Fruit fly (Drosophila melanogaster) whole organism, embryonic: ENCODE measurements around the gene CkIIalpha-i3.

Source experiments
- ATbp ChIP-seq: fragments of 200-800 bp; sonication (Bioruptor generic); optimal IDR thresholded peaks from 2 replicates; lab custom pipeline; 2017; ENCODE audit warnings: missing biosample characterization, mild to moderate bottlenecking, missing genetic modification characterization, missing genetic modification reagents
- Awh ChIP-seq: fragments of 200-800 bp; sonication (Bioruptor generic); IDR thresholded peaks from 2 replicates; pipeline ENCODE4, ENCODE4 v1.3.6; 2022; ENCODE audit warnings: missing biosample characterization, missing genetic modification characterization
- BEAF-32 ChIP-seq: fragments of 200-800 bp; sonication (Bioruptor generic); optimal IDR thresholded peaks from 3 replicates; lab custom pipeline; 2017; ENCODE audit warnings: missing biosample characterization, missing genetic modification characterization, mild to moderate bottlenecking, moderate library complexity, missing genetic modification reagents
- CG10209 ChIP-seq: fragments of 200-800 bp; sonication (Bioruptor generic); optimal IDR thresholded peaks from 3 replicates; lab custom pipeline; 2017; ENCODE audit warnings: missing biosample characterization, mild to moderate bottlenecking, missing genetic modification characterization, missing genetic modification reagents
- CG12219 ChIP-seq: fragments of 200-800 bp; sonication (Bioruptor generic); optimal IDR thresholded peaks from 3 replicates; lab custom pipeline; 2018; ENCODE audit warnings: missing biosample characterization, mild to moderate bottlenecking, missing genetic modification characterization
- CG12391 ChIP-seq: fragments of 200-800 bp; sonication (Bioruptor generic); optimal IDR thresholded peaks from 3 replicates; lab custom pipeline; 2018; ENCODE audit warnings: missing biosample characterization, mild to moderate bottlenecking, missing genetic modification characterization, moderate library complexity
- CG14050 ChIP-seq: fragments of 200-800 bp; sonication (Bioruptor generic); IDR thresholded peaks from 3 replicates; pipeline ENCODE4 v1.3.6; 2022; ENCODE audit warnings: missing biosample characterization, missing genetic modification characterization
- CG15514 ChIP-seq: fragments of 200-800 bp; sonication (Bioruptor generic); optimal IDR thresholded peaks from 3 replicates; lab custom pipeline; 2017; ENCODE audit warnings: missing biosample characterization, missing genetic modification characterization, mild to moderate bottlenecking, moderate library complexity, missing genetic modification reagents
- CG1647 ChIP-seq: fragments of 200-800 bp; sonication (Bioruptor generic); optimal IDR thresholded peaks from 3 replicates; lab custom pipeline; 2016; ENCODE audit warnings: missing biosample characterization, missing genetic modification characterization
- CG16815 ChIP-seq: fragments of 200-800 bp; sonication (Bioruptor generic); optimal IDR thresholded peaks from 3 replicates; lab custom pipeline; 2017; ENCODE audit warnings: missing biosample characterization, mild to moderate bottlenecking, missing genetic modification characterization
- CG17612 ChIP-seq: fragments of 200-800 bp; sonication (Bioruptor generic); IDR thresholded peaks from 2 replicates; pipeline ENCODE4 v1.3.6; 2022; ENCODE audit warnings: missing biosample characterization, missing genetic modification characterization
- CG3065 ChIP-seq: fragments of 200-800 bp; sonication (Bioruptor generic); optimal IDR thresholded peaks from 2 replicates; lab custom pipeline; 2016; ENCODE audit warnings: missing biosample characterization, missing genetic modification characterization
- CG31441 ChIP-seq: fragments of 200-800 bp; sonication (Bioruptor generic); IDR thresholded peaks from 2 replicates; pipeline ENCODE4 v1.3.6; 2022; ENCODE audit warnings: missing biosample characterization, missing genetic modification characterization
- CG32532 ChIP-seq: fragments of 200-800 bp; sonication (Bioruptor generic); IDR thresholded peaks from 2 replicates; pipeline ENCODE4 v1.3.6; 2022; ENCODE audit warnings: missing biosample characterization, missing genetic modification characterization
- CG34376 ChIP-seq: fragments of 200-800 bp; sonication (Bioruptor generic); optimal IDR thresholded peaks from 2 replicates; lab custom pipeline; 2018; ENCODE audit warnings: missing biosample characterization, mild to moderate bottlenecking, missing genetic modification characterization
- CG6254 ChIP-seq: fragments of 200-800 bp; sonication (Bioruptor generic); optimal IDR thresholded peaks from 3 replicates; lab custom pipeline; 2017; ENCODE audit warnings: mild to moderate bottlenecking, missing biosample characterization, missing genetic modification reagents, missing genetic modification characterization
- CG8924 ChIP-seq: fragments of 200-800 bp; optimal IDR thresholded peaks from 3 replicates; lab custom pipeline; 2019; ENCODE audit warnings: missing biosample characterization, mild to moderate bottlenecking, missing genetic modification characterization, moderate library complexity
- CG9797 ChIP-seq: fragments of 200-800 bp; sonication (Bioruptor generic); optimal IDR thresholded peaks from 3 replicates; lab custom pipeline; 2018; ENCODE audit warnings: missing biosample characterization, mild to moderate bottlenecking, missing genetic modification characterization
- CG9876 ChIP-seq: fragments of 200-800 bp; sonication (Bioruptor generic); optimal IDR thresholded peaks from 2 replicates; lab custom pipeline; 2016; ENCODE audit warnings: missing biosample characterization, missing genetic modification characterization
- Dad ChIP-seq: fragments of 200-800 bp; sonication (Bioruptor generic); optimal IDR thresholded peaks from 3 replicates; lab custom pipeline; 2016; ENCODE audit warnings: missing biosample characterization, missing genetic modification characterization
- Doc3 ChIP-seq: fragments of 200-800 bp; sonication (Bioruptor generic); IDR thresholded peaks from 3 replicates; pipeline ENCODE4 v1.3.6; 2022; ENCODE audit warnings: missing biosample characterization, missing genetic modification characterization; ENCODE audit not compliant: partially characterized antibody
- Fer1 ChIP-seq: fragments of 200-800 bp; sonication (Bioruptor generic); optimal IDR thresholded peaks from 2 replicates; lab custom pipeline; 2017; ENCODE audit warnings: missing biosample characterization, mild to moderate bottlenecking, missing genetic modification characterization
- HLH3B ChIP-seq: fragments of 200-800 bp; sonication (Bioruptor generic); IDR thresholded peaks from 2 replicates; pipeline ENCODE4 v1.3.6; 2022; ENCODE audit warnings: missing biosample characterization, missing genetic modification characterization
- Oaz ChIP-seq: fragments of 200-800 bp; sonication (Bioruptor generic); IDR thresholded peaks from 2 replicates; pipeline ENCODE4 v1.3.6; 2022; ENCODE audit warnings: missing biosample characterization, missing genetic modification characterization
- Vsx1 ChIP-seq: fragments of 200-800 bp; sonication (Bioruptor generic); optimal IDR thresholded peaks from 2 replicates; lab custom pipeline; 2017; ENCODE audit warnings: missing biosample characterization, mild to moderate bottlenecking, missing genetic modification characterization, missing genetic modification reagents
- Xbp1 ChIP-seq: fragments of 200-800 bp; sonication (Bioruptor generic); optimal IDR thresholded peaks from 3 replicates; lab custom pipeline; 2016; ENCODE audit warnings: missing biosample characterization, mild to moderate bottlenecking, missing genetic modification characterization
- ab ChIP-seq: fragments of 200-800 bp; sonication (Bioruptor generic); optimal IDR thresholded peaks from 2 replicates; lab custom pipeline; 2016; ENCODE audit warnings: missing biosample characterization, missing genetic modification characterization
- az2 ChIP-seq: fragments of 200-800 bp; sonication (Bioruptor generic); optimal IDR thresholded peaks from 3 replicates; lab custom pipeline; 2016; ENCODE audit warnings: missing biosample characterization, missing genetic modification characterization
- bsh ChIP-seq, 2 experiments: fragments of 200-800 bp; sonication (Bioruptor generic); optimal IDR thresholded peaks; 2 replicates each; lab custom pipeline; 2017 to 2018; ENCODE audit warnings: mild to moderate bottlenecking in 2 of 2, missing biosample characterization in 2 of 2, missing genetic modification characterization in 2 of 2, moderate library complexity in 1 of 2
- cg ChIP-seq: fragments of 200-800 bp; sonication (Bioruptor generic); optimal IDR thresholded peaks from 3 replicates; lab custom pipeline; 2019; ENCODE audit warnings: missing biosample characterization, mild to moderate bottlenecking, missing genetic modification characterization, moderate library complexity
- da ChIP-seq: fragments of 200-800 bp; sonication (Bioruptor generic); optimal IDR thresholded peaks from 2 replicates; lab custom pipeline; 2016; ENCODE audit warnings: missing biosample characterization, missing genetic modification characterization
- danr ChIP-seq: fragments of 200-800 bp; sonication (Bioruptor generic); IDR thresholded peaks from 2 replicates; pipeline ENCODE4 v1.3.6; 2022; ENCODE audit warnings: missing biosample characterization, missing genetic modification characterization
- dysf ChIP-seq: fragments of 200-800 bp; sonication (Bioruptor generic); IDR thresholded peaks from 3 replicates; pipeline ENCODE4 v1.3.6; 2022; ENCODE audit warnings: missing biosample characterization, missing genetic modification characterization
- eve ChIP-seq, 2 experiments: fragments of >200 bp; optimal IDR thresholded peaks; 2 replicates each; lab custom pipeline; 2017; ENCODE audit warnings: missing biosample characterization in 2 of 2, missing genetic modification characterization in 2 of 2
- fru ChIP-seq: fragments of >200 bp; optimal IDR thresholded peaks from 2 replicates; lab custom pipeline; 2017
- gsb-n ChIP-seq: fragments of 200-800 bp; sonication (Bioruptor generic); optimal IDR thresholded peaks from 3 replicates; lab custom pipeline; 2018; ENCODE audit warnings: missing biosample characterization, mild to moderate bottlenecking, missing genetic modification characterization
- hth ChIP-seq: fragments of >200 bp; optimal IDR thresholded peaks from 2 replicates; lab custom pipeline; 2017; ENCODE audit warnings: inconsistent platforms
- insv ChIP-seq, 2 experiments: fragments of 200-800 bp; sonication (Bioruptor generic); optimal IDR thresholded peaks; 3 replicates each; lab custom pipeline; 2016 to 2018; ENCODE audit warnings: missing biosample characterization in 2 of 2, missing genetic modification characterization in 2 of 2
- luna ChIP-seq: fragments of 200-800 bp; sonication (Bioruptor generic); optimal IDR thresholded peaks from 2 replicates; lab custom pipeline; 2016; ENCODE audit warnings: missing biosample characterization, missing genetic modification characterization
- mld ChIP-seq: fragments of 200-800 bp; sonication (Bioruptor generic); IDR thresholded peaks from 3 replicates; pipeline ENCODE4 v1.3.6; 2022; ENCODE audit warnings: missing biosample characterization, missing genetic modification characterization; ENCODE audit not compliant: partially characterized antibody
- pb ChIP-seq: fragments of 200-800 bp; sonication (Bioruptor generic); optimal IDR thresholded peaks from 3 replicates; lab custom pipeline; 2016; ENCODE audit warnings: missing biosample characterization, missing genetic modification characterization
- salm ChIP-seq: fragments of 200-800 bp; sonication (Bioruptor generic); optimal IDR thresholded peaks from 2 replicates; lab custom pipeline; 2018; ENCODE audit warnings: missing biosample characterization, mild to moderate bottlenecking, missing genetic modification characterization
- sima ChIP-seq: fragments of 200-800 bp; sonication (Bioruptor generic); optimal IDR thresholded peaks from 2 replicates; lab custom pipeline; 2016; ENCODE audit warnings: missing biosample characterization, missing genetic modification characterization
- stc ChIP-seq: fragments of 200-800 bp; sonication (Bioruptor generic); IDR thresholded peaks from 2 replicates; pipeline ENCODE4 v1.3.6; 2022; ENCODE audit warnings: missing biosample characterization, missing genetic modification characterization
- sug ChIP-seq: fragments of 200-800 bp; optimal IDR thresholded peaks from 2 replicates; lab custom pipeline; 2019; ENCODE audit warnings: missing biosample characterization, mild to moderate bottlenecking, missing genetic modification characterization, moderate library complexity
- tgo ChIP-seq: fragments of 200-800 bp; sonication (Bioruptor generic); IDR thresholded peaks from 3 replicates; pipeline ENCODE4 v1.3.6; 2022; ENCODE audit warnings: missing biosample characterization, missing genetic modification characterization
- vnd ChIP-seq: fragments of 200-800 bp; sonication (Bioruptor generic); IDR thresholded peaks from 3 replicates; pipeline ENCODE4 v1.3.6; 2022; ENCODE audit warnings: missing biosample characterization, missing genetic modification characterization; ENCODE audit not compliant: partially characterized antibody
- wdn ChIP-seq: fragments of 200-800 bp; sonication (Bioruptor generic); IDR thresholded peaks from 2 replicates; pipeline ENCODE4 v1.3.6; 2022; ENCODE audit warnings: missing biosample characterization, missing genetic modification characterization
- wek ChIP-seq: fragments of 200-800 bp; sonication (Bioruptor generic); optimal IDR thresholded peaks from 3 replicates; lab custom pipeline; 2018; ENCODE audit warnings: missing biosample characterization, mild to moderate bottlenecking, missing genetic modification characterization, moderate library complexity

Gene CkIIalpha-i3

DNA sequence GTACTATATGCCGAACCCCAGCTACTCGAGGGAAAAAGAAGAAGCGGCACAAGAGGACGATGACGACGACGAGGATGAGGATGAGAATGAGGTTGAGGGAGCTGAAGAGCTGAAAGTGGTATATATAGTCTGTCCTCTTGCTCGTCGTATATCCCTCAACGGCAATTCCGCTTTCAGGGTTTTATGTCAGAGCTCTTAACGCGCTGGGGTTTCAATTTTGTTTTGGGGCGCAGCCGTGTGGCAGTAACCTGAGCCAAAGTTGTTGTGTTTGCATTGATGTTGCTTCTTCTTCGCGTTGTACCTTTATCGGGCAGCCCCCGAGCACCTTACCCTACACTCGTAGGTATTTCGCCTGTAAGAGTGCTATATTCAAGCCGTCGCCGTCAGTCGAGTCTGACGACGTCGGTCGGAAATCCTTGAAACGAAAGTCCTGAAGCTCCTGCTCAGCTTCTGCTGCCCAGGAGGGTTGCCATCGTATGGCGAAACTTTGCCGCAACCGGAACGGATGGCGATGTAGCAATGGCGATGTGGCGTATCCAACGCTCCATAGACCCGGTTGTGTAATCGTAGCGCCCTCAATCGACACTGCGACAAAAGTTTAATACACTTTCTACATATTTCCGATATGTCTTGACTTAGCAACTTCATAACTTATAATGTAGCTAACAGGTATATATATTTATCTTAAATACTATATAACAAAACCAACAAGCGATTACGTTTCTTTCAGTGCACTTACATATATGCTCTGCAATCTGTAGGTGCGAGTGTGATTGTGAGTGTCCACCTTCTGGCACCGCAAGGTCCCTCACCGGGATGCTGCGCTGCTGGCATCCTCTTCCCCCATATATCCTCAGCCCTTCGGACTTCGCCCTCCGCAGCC, 5.5 kb downstream of the CkIIalpha-i3 start (continued):
- no peak for TF ChIP-seq CG16815 (GFP tag; lab: Kevin White, UChicago)
- no peak for TF ChIP-seq gsb-n (tag; lab: Kevin White, UChicago)
- no peak for TF ChIP-seq danr (GFP tag; lab: Robert Waterston, UW)
- peak; percentile 50; the same call in 2 of the 3 replicates for TF ChIP-seq tgo (GFP tag; lab: Robert Waterston, UW)
- TF ChIP-seq luna (GFP tag; lab: Kevin White, UChicago), result no peak
- peak; percentile 3 for TF ChIP-seq Fer1 (GFP tag; lab: Kevin White, UChicago)
- no peak for TF ChIP-seq ATbp
- TF ChIP-seq wdn (GFP tag; lab: Robert Waterston, UW), result no peak
- no peak for TF ChIP-seq salm (tag; lab: Kevin White, UChicago)
- TF ChIP-seq CG1647 (GFP tag; lab: Kevin White, UChicago), result no peak
- TF ChIP-seq sima (GFP tag; lab: Kevin White, UChicago), result no peak
- TF ChIP-seq Awh (GFP tag; lab: Robert Waterston, UW), result no peak
- no peak for TF ChIP-seq Oaz (GFP tag; lab: Robert Waterston, UW)
- no peak for TF ChIP-seq Vsx1
- TF ChIP-seq wek (GFP tag; lab: Kevin White, UChicago), result no peak
- no peak for TF ChIP-seq CG12219 (GFP tag; lab: Kevin White, UChicago)
- TF ChIP-seq CG10209, result no peak
- no peak for TF ChIP-seq vnd
- no peak for TF ChIP-seq da (GFP tag; lab: Kevin White, UChicago)
- TF ChIP-seq HLH3B (GFP tag; lab: Robert Waterston, UW), result 0 out of 2 replicates have a peak, but pooled peaks have one; percentile 12
- no peak for TF ChIP-seq sug (tag; lab: Kevin White, UChicago)
- peak; percentile 30 for TF ChIP-seq Xbp1 (GFP tag; lab: Kevin White, UChicago)
- no peak for TF ChIP-seq pb
- TF ChIP-seq CG9797 (GFP tag; lab: Kevin White, UChicago), result no peak
- no peak for TF ChIP-seq ab (GFP tag; lab: Kevin White, UChicago)
- no peak for TF ChIP-seq mld (GFP tag; lab: Robert Waterston, UW)
- TF ChIP-seq CG34376 (GFP tag; lab: Kevin White, UChicago), result no peak
- TF ChIP-seq bsh (GFP tag; optimal IDR thresholded peaks at IDR 0.05; lab: Kevin White, UChicago), result peak in 1 of 2 experiments; percentile 49
- TF ChIP-seq insv (GFP tag; optimal IDR thresholded peaks at IDR 0.05; lab: Kevin White, UChicago), result no peak
- TF ChIP-seq CG31441, result peak; percentile 45; the same call in 1 of the 2 replicates
- TF ChIP-seq eve (GFP tag; optimal IDR thresholded peaks at IDR 0.05; lab: Kevin White, UChicago), result no peak
- TF ChIP-seq fru (lab: Kevin White, UChicago), result no peak
- peak; percentile 31 for TF ChIP-seq az2 (GFP tag; lab: Kevin White, UChicago)
- TF ChIP-seq Doc3 (GFP tag; lab: Robert Waterston, UW), result no peak
- peak; percentile 56 for TF ChIP-seq dysf (GFP tag; lab: Robert Waterston, UW)
- peak; percentile 57; the same call in 1 of the 2 replicates for TF ChIP-seq CG32532 (GFP tag; lab: Robert Waterston, UW)
- 0 out of 2 replicates have a peak, but pooled peaks have one; percentile 42 for TF ChIP-seq stc (GFP tag; lab: Robert Waterston, UW)
- no peak for TF ChIP-seq BEAF-32 (GFP tag; lab: Kevin White, UChicago)
- TF ChIP-seq Dad, result no peak
- TF ChIP-seq hth, result no peak
- TF ChIP-seq CG8924 (tag; lab: Kevin White, UChicago), result peak; percentile 15
- TF ChIP-seq CG6254 (GFP tag; lab: Kevin White, UChicago), result no peak
- no peak for TF ChIP-seq CG9876
- TF ChIP-seq CG14050, result no peak
- TF ChIP-seq CG3065, result no peak
- TF ChIP-seq CG12391 (tag; lab: Kevin White, UChicago), result peak; percentile 37
- TF ChIP-seq cg, result no peak
- TF ChIP-seq CG15514 (GFP tag; lab: Kevin White, UChicago), result peak; percentile 5
- no peak for TF ChIP-seq CG17612 (GFP tag; lab: Robert Waterston, UW)
